Worm (Caenorhabditis elegans) whole organism, late embryonic: ENCODE results near the gene tre-5.

Source experiments
- ama-1 ChIP-seq: fragments of 150-350 bp; optimal IDR thresholded peaks from 2 replicates; lab custom pipeline; 2014
- dve-1 ChIP-seq: sonication (generic microtip); optimal IDR thresholded peaks from 2 replicates; lab custom pipeline; 2017; ENCODE audit warnings: antibody characterized with exemption, mild to moderate bottlenecking, missing genetic modification characterization, missing compliant biosample characterization
- gmeb-2 ChIP-seq: sonication (generic microtip); optimal IDR thresholded peaks from 2 replicates; lab custom pipeline; 2016; ENCODE audit warnings: missing genetic modification characterization, inconsistent platforms, missing compliant biosample characterization
- lin-11 ChIP-seq: fragments of 200-800 bp; sonication (Bioruptor generic); optimal IDR thresholded peaks from 2 replicates; lab custom pipeline; 2018; ENCODE audit warnings: mild to moderate bottlenecking, missing genetic modification characterization, missing compliant biosample characterization
- pag-3 ChIP-seq: sonication (generic microtip); optimal IDR thresholded peaks from 2 replicates; lab custom pipeline; 2016; ENCODE audit warnings: missing compliant biosample characterization, missing genetic modification characterization, borderline replicate concordance
- pha-4 ChIP-seq: fragments of 150-350 bp; optimal IDR thresholded peaks from 2 replicates; lab custom pipeline; 2018; ENCODE audit warnings: missing biosample characterization, missing genetic modification reagents, missing genetic modification characterization
- pqm-1 ChIP-seq: sonication (generic microtip); optimal IDR thresholded peaks from 2 replicates; lab custom pipeline; 2016; ENCODE audit warnings: missing genetic modification characterization, missing compliant biosample characterization
- sox-4 ChIP-seq: sonication (generic microtip); optimal IDR thresholded peaks from 2 replicates; lab custom pipeline; 2017; ENCODE audit warnings: mild to moderate bottlenecking, missing genetic modification characterization, inconsistent platforms, missing compliant biosample characterization
- syd-9 ChIP-seq: sonication (generic microtip); optimal IDR thresholded peaks from 2 replicates; lab custom pipeline; 2016; ENCODE audit warnings: mild to moderate bottlenecking, missing genetic modification characterization, moderate library complexity, missing compliant biosample characterization
- tbx-2 ChIP-seq: sonication (generic microtip); optimal IDR thresholded peaks from 2 replicates; lab custom pipeline; 2016; ENCODE audit warnings: missing genetic modification characterization, missing compliant biosample characterization
- unc-42 ChIP-seq: sonication (generic microtip); optimal IDR thresholded peaks from 2 replicates; lab custom pipeline; 2016; ENCODE audit warnings: missing genotype, missing genetic modification characterization, missing compliant biosample characterization
- unc-55 ChIP-seq: sonication (generic microtip); optimal IDR thresholded peaks from 2 replicates; lab custom pipeline; 2017; ENCODE audit warnings: missing biosample characterization, missing genetic modification reagents, missing genetic modification characterization
- unc-86 ChIP-seq: sonication (generic microtip); optimal IDR thresholded peaks from 2 replicates; lab custom pipeline; 2016; ENCODE audit warnings: missing genetic modification characterization, missing compliant biosample characterization

- TF ChIP-seq pag-3 (tag; lab: Kevin White, UChicago) (no peak), ama-1 (lab: Kevin White, UChicago) (no peak), unc-55 (GFP tag; lab: Kevin White, UChicago) (no peak), unc-86 (tag; lab: Kevin White, UChicago) (no peak), sox-4 (tag; lab: Kevin White, UChicago) (no peak), pha-4 (tag; lab: Kevin White, UChicago) (no peak), pqm-1 (tag; lab: Kevin White, UChicago) (no peak), gmeb-2 (tag; lab: Kevin White, UChicago) (no peak), syd-9 (tag; lab: Kevin White, UChicago) (no peak), tbx-2 (tag; lab: Kevin White, UChicago) (no peak), dve-1 (tag; lab: Kevin White, UChicago) (no peak), unc-42 (no peak), lin-11 (tag; lab: Kevin White, UChicago) (no peak)
These were observed 24.1 kb upstream of the tre-5 start, which contains the start of gene C23H3.9 for ce11 chrII:79166-79565.
